Worm (Caenorhabditis elegans) whole organism, L4 larva: ENCODE results near the gene acdh-7.

Experiments used
- ZK546.5 ChIP-seq, 2 experiments: sonication (generic microtip); optimal IDR thresholded peaks; 2 replicates each; lab custom pipeline; 2017; ENCODE audit warnings: missing biosample characterization in 2 of 2, missing genetic modification characterization in 2 of 2
- aha-1 ChIP-seq: fragments of 150-350 bp; peaks from one replicate; lab custom pipeline; 2014; ENCODE audit warnings: missing biosample characterization, missing genetic modification characterization
- aly-2 ChIP-seq: sonication (generic microtip); optimal IDR thresholded peaks from 2 replicates; lab custom pipeline; 2018; ENCODE audit warnings: missing biosample characterization, missing genetic modification characterization
- ama-1 ChIP-seq: fragments of 150-350 bp; optimal IDR thresholded peaks from 2 replicates; lab custom pipeline; 2014; ENCODE audit warnings: inconsistent platforms, mixed read lengths
- dve-1 ChIP-seq: sonication (generic microtip); optimal IDR thresholded peaks from 2 replicates; lab custom pipeline; 2017; ENCODE audit warnings: antibody characterized with exemption, mild to moderate bottlenecking, missing genetic modification characterization, missing compliant biosample characterization; ENCODE audit not compliant: insufficient read depth
- egl-27 ChIP-seq: sonication (generic microtip); optimal IDR thresholded peaks from 3 replicates; lab custom pipeline; 2017; ENCODE audit warnings: missing biosample characterization, missing genetic modification reagents, missing genetic modification characterization
- fkh-10 ChIP-seq: fragments of 150-350 bp; optimal IDR thresholded peaks from 2 replicates; lab custom pipeline; 2014; ENCODE audit warnings: missing biosample characterization, missing genetic modification reagents, missing genetic modification characterization
- madf-5 ChIP-seq, 2 experiments: fragments of 200-800 bp; sonication (Bioruptor generic); IDR thresholded peaks; 2 replicates each; pipeline ENCODE4 v1.3.6; 2022; ENCODE audit warnings: missing compliant biosample characterization in 2 of 2, missing genetic modification characterization in 2 of 2
- mdl-1 ChIP-seq, 2 experiments: fragments of 150-350 bp in 1 of 2; sonication (generic microtip) in 1 of 2; optimal IDR thresholded peaks; 2 replicates each; lab custom pipeline; 2014 to 2017; ENCODE audit warnings: missing biosample characterization in 2 of 2, missing genetic modification characterization in 2 of 2
- nhr-76 ChIP-seq: fragments of 150-350 bp; optimal IDR thresholded peaks from 2 replicates; lab custom pipeline; 2014; ENCODE audit warnings: missing biosample characterization, missing genetic modification characterization
- pqm-1 ChIP-seq: sonication (generic microtip); optimal IDR thresholded peaks from 2 replicates; lab custom pipeline; 2017; ENCODE audit warnings: missing biosample characterization, missing genetic modification characterization
- skn-1 ChIP-seq: fragments of 150-350 bp; optimal IDR thresholded peaks from 2 replicates; lab custom pipeline; 2014; ENCODE audit warnings: missing biosample characterization, missing genetic modification characterization
- snpc-1.2 ChIP-seq: fragments of 200-800 bp; sonication (Bioruptor generic); IDR thresholded peaks from 2 replicates; pipeline ENCODE4 v1.3.6; 2022; ENCODE audit warnings: missing genetic modification reagents, missing genetic modification characterization, missing compliant biosample characterization
- snpc-4 ChIP-seq: fragments of 150-350 bp; optimal IDR thresholded peaks from 2 replicates; lab custom pipeline; 2014; ENCODE audit warnings: missing biosample characterization, missing genetic modification characterization

ce11 chrX:17231348-17231747 lies 14.4 kb upstream of the acdh-7 start, which contains the start of gene T25G12.3:
- TF ChIP-seq aha-1 (tag; lab: Kevin White, UChicago) (no peak), skn-1 (tag; lab: Kevin White, UChicago) (no peak), pqm-1 (no peak), aly-2 (tag; lab: Kevin White, UChicago) (no peak), egl-27 (no peak), madf-5 (GFP tag; IDR thresholded peaks at IDR 0.05; lab: Robert Waterston, UW) (no peak), mdl-1 (tag; optimal IDR thresholded peaks at IDR 0.05; lab: Kevin White, UChicago) (no peak), ama-1 (lab: Kevin White, UChicago) (no peak), dve-1 (tag; lab: Kevin White, UChicago) (no peak), fkh-10 (GFP tag; lab: Kevin White, UChicago) (no peak), ZK546.5 (tag; optimal IDR thresholded peaks at IDR 0.05; lab: Kevin White, UChicago) (no peak), snpc-4 (tag; lab: Kevin White, UChicago) (no peak), snpc-1.2 (GFP tag; lab: Robert Waterston, UW) (no peak), nhr-76 (tag; lab: Kevin White, UChicago) (no peak)
